Fruit fly (Drosophila melanogaster) whole organism, prepupa: Measurements from ENCODE around the gene TfIIS.

ENCODE experiments used
- CG11762 ChIP-seq: fragments of 200-800 bp; sonication (Bioruptor generic); optimal IDR thresholded peaks from 3 replicates; lab custom pipeline; 2016; ENCODE audit warnings: missing biosample characterization, missing genetic modification characterization; ENCODE audit not compliant: insufficient read depth
- Hr4 ChIP-seq: fragments of 200-800 bp; sonication (Bioruptor generic); optimal IDR thresholded peaks from 3 replicates; lab custom pipeline; 2016; ENCODE audit warnings: missing biosample characterization, missing genetic modification characterization

- no peak for TF ChIP-seq Hr4 (GFP tag; lab: Kevin White, UChicago)
- TF ChIP-seq CG11762 (GFP tag; lab: Kevin White, UChicago): no peak
Observed at dm6 chr2L:15109145-15109544, 48.6 kb upstream of the TfIIS start, which contains the start of gene CG15269.
